Fruit fly (Drosophila melanogaster) whole organism, embryonic: ENCODE results near the gene Taf2.
A peak's percentile ranks its signal among the peaks of the same experiment; 100 is the strongest.

Source experiments
- Asciz ChIP-seq: fragments of 200-800 bp; sonication (Bioruptor generic); optimal IDR thresholded peaks from 2 replicates; lab custom pipeline; 2017; ENCODE audit warnings: missing biosample characterization, mild to moderate bottlenecking, missing genetic modification characterization, missing genetic modification reagents
- Atf-2 ChIP-seq: fragments of 200-800 bp; sonication (Bioruptor generic); optimal IDR thresholded peaks from 2 replicates; lab custom pipeline; 2016; ENCODE audit warnings: missing biosample characterization, missing genetic modification characterization
- Bdp1 ChIP-seq: fragments of 200-800 bp; sonication (Bioruptor generic); optimal IDR thresholded peaks from 3 replicates; lab custom pipeline; 2016; ENCODE audit warnings: missing biosample characterization, missing genetic modification characterization
- Bgb ChIP-seq: fragments of 200-800 bp; sonication (Bioruptor generic); IDR thresholded peaks from 2 replicates; pipeline ENCODE4 v1.3.6; 2022; ENCODE audit warnings: missing biosample characterization, missing genetic modification characterization; ENCODE audit not compliant: partially characterized antibody
- CG14014 ChIP-seq: fragments of 200-800 bp; sonication (Bioruptor generic); IDR thresholded peaks from 2 replicates; pipeline ENCODE4 v1.3.6; 2022; ENCODE audit warnings: missing biosample characterization, missing genetic modification characterization
- CG14710 ChIP-seq: fragments of 200-800 bp; sonication (Bioruptor generic); optimal IDR thresholded peaks from 3 replicates; lab custom pipeline; 2019; ENCODE audit warnings: missing biosample characterization, mild to moderate bottlenecking, missing genetic modification characterization, moderate library complexity
- CG1647 ChIP-seq: fragments of 200-800 bp; sonication (Bioruptor generic); optimal IDR thresholded peaks from 3 replicates; lab custom pipeline; 2016; ENCODE audit warnings: missing biosample characterization, missing genetic modification characterization
- CG2129 ChIP-seq: fragments of 200-800 bp; sonication (Bioruptor generic); IDR thresholded peaks from 2 replicates; pipeline ENCODE4 v1.3.6; 2022; ENCODE audit warnings: missing biosample characterization, missing genetic modification characterization; ENCODE audit not compliant: partially characterized antibody
- CG31441 ChIP-seq: fragments of 200-800 bp; sonication (Bioruptor generic); IDR thresholded peaks from 2 replicates; pipeline ENCODE4 v1.3.6; 2022; ENCODE audit warnings: missing biosample characterization, missing genetic modification characterization
- CG34422 ChIP-seq: fragments of 200-800 bp; sonication (Bioruptor generic); IDR thresholded peaks from 3 replicates; pipeline ENCODE4 v1.3.6; 2022; ENCODE audit warnings: missing biosample characterization, missing genetic modification characterization
- CG4360 ChIP-seq: fragments of 200-800 bp; sonication (Bioruptor generic); IDR thresholded peaks from 2 replicates; pipeline ENCODE4 v1.3.6; 2022; ENCODE audit warnings: missing biosample characterization, missing genetic modification characterization
- CG5180 ChIP-seq: fragments of 200-800 bp; sonication (Bioruptor generic); optimal IDR thresholded peaks from 3 replicates; lab custom pipeline; 2017; ENCODE audit warnings: missing biosample characterization, missing genetic modification characterization, mild to moderate bottlenecking, moderate library complexity, missing genetic modification reagents
- CG6654 ChIP-seq: fragments of 200-800 bp; sonication (Bioruptor generic); optimal IDR thresholded peaks from 2 replicates; lab custom pipeline; 2017; ENCODE audit warnings: missing biosample characterization, mild to moderate bottlenecking, missing genetic modification characterization
- CG7786 ChIP-seq: fragments of 200-800 bp; sonication (Bioruptor generic); optimal IDR thresholded peaks from 2 replicates; lab custom pipeline; 2016; ENCODE audit warnings: missing biosample characterization, missing genetic modification characterization
- CG7839 ChIP-seq: fragments of 200-800 bp; sonication (Bioruptor generic); optimal IDR thresholded peaks from 3 replicates; lab custom pipeline; 2018; ENCODE audit warnings: missing biosample characterization, mild to moderate bottlenecking, missing genetic modification characterization, moderate library complexity
- CG9817 ChIP-seq: fragments of 200-800 bp; sonication (Bioruptor generic); optimal IDR thresholded peaks from 2 replicates; lab custom pipeline; 2018; ENCODE audit warnings: missing biosample characterization, mild to moderate bottlenecking, missing genetic modification characterization, moderate library complexity
- CoRest ChIP-seq: fragments of 200-800 bp; sonication (Bioruptor generic); optimal IDR thresholded peaks from 3 replicates; lab custom pipeline; 2018; ENCODE audit warnings: missing biosample characterization, mild to moderate bottlenecking, missing genetic modification characterization, moderate library complexity
- D ChIP-seq, 2 experiments: fragments of 200-800 bp in 1 of 2; fragments of >200 bp in 1 of 2; sonication (Bioruptor generic) in 1 of 2; optimal IDR thresholded peaks; 2 replicates in 1 of 2; 3 replicates in 1 of 2; lab custom pipeline; 2017; ENCODE audit warnings: mild to moderate bottlenecking in 1 of 2, missing biosample characterization in 1 of 2, missing genetic modification characterization in 1 of 2, missing genetic modification reagents in 1 of 2
- Dp ChIP-seq: fragments of 200-800 bp; sonication (Bioruptor generic); optimal IDR thresholded peaks from 2 replicates; lab custom pipeline; 2018; ENCODE audit warnings: missing biosample characterization, mild to moderate bottlenecking, missing genetic modification characterization, moderate library complexity
- Ets65A ChIP-seq: fragments of 200-800 bp; sonication (Bioruptor generic); peaks from one replicate; lab custom pipeline; 2016; ENCODE audit warnings: missing biosample characterization, missing genetic modification characterization
- Gsc ChIP-seq: fragments of 200-800 bp; sonication (Bioruptor generic); IDR thresholded peaks from 2 replicates; pipeline ENCODE4 v1.3.6; 2022; ENCODE audit warnings: missing biosample characterization, missing genetic modification characterization
- Hey ChIP-seq: fragments of 200-800 bp; sonication (Bioruptor generic); optimal IDR thresholded peaks from 3 replicates; lab custom pipeline; 2018; ENCODE audit warnings: missing biosample characterization, mild to moderate bottlenecking, missing genetic modification characterization
- Hmr ChIP-seq: fragments of 200-800 bp; sonication (Bioruptor generic); optimal IDR thresholded peaks from 3 replicates; lab custom pipeline; 2017; ENCODE audit warnings: mild to moderate bottlenecking, missing biosample characterization, missing genetic modification reagents, missing genetic modification characterization
- Lhr ChIP-seq: fragments of 200-800 bp; sonication (Bioruptor generic); optimal IDR thresholded peaks from 3 replicates; lab custom pipeline; 2017; ENCODE audit warnings: mild to moderate bottlenecking, missing biosample characterization, missing genetic modification reagents, missing genetic modification characterization
- MBD-R2 ChIP-seq: fragments of 200-800 bp; sonication (Bioruptor generic); IDR thresholded peaks from 2 replicates; pipeline ENCODE4 v1.3.6; 2022; ENCODE audit warnings: missing biosample characterization, missing genetic modification characterization
- Neu2 ChIP-seq: fragments of 200-800 bp; sonication (Bioruptor generic); optimal IDR thresholded peaks from 3 replicates; lab custom pipeline; 2016; ENCODE audit warnings: missing biosample characterization, missing genetic modification characterization, borderline replicate concordance
- Nf-YB ChIP-seq: fragments of 200-800 bp; sonication (Bioruptor generic); optimal IDR thresholded peaks from 3 replicates; lab custom pipeline; 2019; ENCODE audit warnings: missing biosample characterization, mild to moderate bottlenecking, missing genetic modification characterization, moderate library complexity
- PHDP ChIP-seq: fragments of 200-800 bp; sonication (Bioruptor generic); optimal IDR thresholded peaks from 3 replicates; lab custom pipeline; 2018; ENCODE audit warnings: missing biosample characterization, mild to moderate bottlenecking, missing genetic modification characterization, moderate library complexity
- Spps ChIP-seq: fragments of 200-800 bp; sonication (Bioruptor generic); optimal IDR thresholded peaks from 2 replicates; lab custom pipeline; 2018; ENCODE audit warnings: missing biosample characterization, mild to moderate bottlenecking, missing genetic modification characterization
- Vsx1 ChIP-seq: fragments of 200-800 bp; sonication (Bioruptor generic); optimal IDR thresholded peaks from 2 replicates; lab custom pipeline; 2017; ENCODE audit warnings: missing biosample characterization, mild to moderate bottlenecking, missing genetic modification characterization, missing genetic modification reagents
- ab ChIP-seq: fragments of 200-800 bp; sonication (Bioruptor generic); optimal IDR thresholded peaks from 2 replicates; lab custom pipeline; 2016; ENCODE audit warnings: missing biosample characterization, missing genetic modification characterization
- abd-A ChIP-seq: fragments of 200-800 bp; sonication (Bioruptor generic); optimal IDR thresholded peaks from 3 replicates; lab custom pipeline; 2019; ENCODE audit warnings: missing biosample characterization, mild to moderate bottlenecking, missing genetic modification characterization, moderate library complexity
- bsh ChIP-seq, 2 experiments: fragments of 200-800 bp; sonication (Bioruptor generic); optimal IDR thresholded peaks; 2 replicates each; lab custom pipeline; 2017 to 2018; ENCODE audit warnings: mild to moderate bottlenecking in 2 of 2, missing biosample characterization in 2 of 2, missing genetic modification characterization in 2 of 2, moderate library complexity in 1 of 2
- cad ChIP-seq: fragments of >200 bp; optimal IDR thresholded peaks from 2 replicates; lab custom pipeline; 2017; ENCODE audit warnings: missing biosample characterization, missing genetic modification characterization
- esg ChIP-seq: fragments of 200-800 bp; sonication (Bioruptor generic); conservative IDR thresholded peaks from 2 replicates; pipeline ENCODE4 v1.3.6; 2022; ENCODE audit warnings: missing biosample characterization, missing genetic modification characterization
- ewg ChIP-seq: fragments of 200-800 bp; sonication (Bioruptor generic); optimal IDR thresholded peaks from 3 replicates; lab custom pipeline; 2017; ENCODE audit warnings: mild to moderate bottlenecking, missing biosample characterization, missing genetic modification reagents, missing genetic modification characterization
- gcm ChIP-seq: fragments of 200-800 bp; sonication (Bioruptor generic); optimal IDR thresholded peaks from 2 replicates; lab custom pipeline; 2019; ENCODE audit warnings: missing biosample characterization, mild to moderate bottlenecking, missing genetic modification characterization, moderate library complexity
- grau ChIP-seq: fragments of 200-800 bp; optimal IDR thresholded peaks from 3 replicates; lab custom pipeline; 2019; ENCODE audit warnings: missing biosample characterization, mild to moderate bottlenecking, missing genetic modification characterization, moderate library complexity
- gt ChIP-seq: fragments of 200-800 bp; sonication (Bioruptor generic); IDR thresholded peaks from 2 replicates; pipeline ENCODE4 v1.3.6; 2022; ENCODE audit warnings: missing biosample characterization, missing genetic modification characterization
- h ChIP-seq: fragments of >200 bp; optimal IDR thresholded peaks from 2 replicates; lab custom pipeline; 2017
- pb ChIP-seq: fragments of 200-800 bp; sonication (Bioruptor generic); optimal IDR thresholded peaks from 3 replicates; lab custom pipeline; 2016; ENCODE audit warnings: missing biosample characterization, missing genetic modification characterization
- pnt ChIP-seq: fragments of 200-800 bp; sonication (Bioruptor generic); optimal IDR thresholded peaks from 3 replicates; lab custom pipeline; 2016; ENCODE audit warnings: missing biosample characterization, missing genetic modification characterization
- pros ChIP-seq: fragments of 200-800 bp; sonication (Bioruptor generic); optimal IDR thresholded peaks from 3 replicates; lab custom pipeline; 2019; ENCODE audit warnings: missing biosample characterization, mild to moderate bottlenecking, missing genetic modification characterization, moderate library complexity
- pzg ChIP-seq: fragments of 200-800 bp; sonication (Bioruptor generic); optimal IDR thresholded peaks from 3 replicates; lab custom pipeline; 2018; ENCODE audit warnings: missing biosample characterization, mild to moderate bottlenecking, missing genetic modification characterization, moderate library complexity
- schlank ChIP-seq: fragments of 200-800 bp; sonication (Bioruptor generic); optimal IDR thresholded peaks from 2 replicates; lab custom pipeline; 2018; ENCODE audit warnings: missing biosample characterization, mild to moderate bottlenecking, missing genetic modification characterization
- wor ChIP-seq: fragments of 200-800 bp; sonication (Bioruptor generic); IDR thresholded peaks from 2 replicates; pipeline ENCODE4 v1.3.6; 2022; ENCODE audit warnings: missing biosample characterization, missing genetic modification characterization
- zen ChIP-seq: fragments of 200-800 bp; sonication (Bioruptor generic); optimal IDR thresholded peaks from 3 replicates; lab custom pipeline; 2018; ENCODE audit warnings: missing biosample characterization, mild to moderate bottlenecking, missing genetic modification characterization, moderate library complexity
- zf30C ChIP-seq: fragments of 200-800 bp; sonication (Bioruptor generic); optimal IDR thresholded peaks from 3 replicates; lab custom pipeline; 2018; ENCODE audit warnings: missing biosample characterization, mild to moderate bottlenecking, missing genetic modification characterization
- zfh2 ChIP-seq: fragments of 200-800 bp; sonication (Bioruptor generic); optimal IDR thresholded peaks from 2 replicates; lab custom pipeline; 2016; ENCODE audit warnings: missing biosample characterization, missing genetic modification characterization

The Taf2 gene

dm6 chr3L:9899046-9899659 lies 10.7 kb upstream of the Taf2 start, which contains the start of gene nudE (continued):
- peak; percentile 17 for TF ChIP-seq Neu2
- no peak for TF ChIP-seq CG6654 (GFP tag; lab: Kevin White, UChicago)
- no peak for TF ChIP-seq pros (GFP tag; lab: Kevin White, UChicago)
- TF ChIP-seq abd-A (tag; lab: Kevin White, UChicago): no peak
- TF ChIP-seq Spps (tag; lab: Kevin White, UChicago): no peak
- no peak for TF ChIP-seq gt (GFP tag; lab: Robert Waterston, UW)
- no peak for TF ChIP-seq gcm (GFP tag; lab: Kevin White, UChicago)
- peak; percentile 28 for TF ChIP-seq CG7839
- TF ChIP-seq ab (GFP tag; lab: Kevin White, UChicago): peak; percentile 3
- no peak for TF ChIP-seq pnt (GFP tag; lab: Kevin White, UChicago)
- peak; percentile 32 for TF ChIP-seq CG9817 (tag; lab: Kevin White, UChicago)
- TF ChIP-seq Lhr (GFP tag; lab: Kevin White, UChicago): no peak
- peak; percentile 6 for TF ChIP-seq CoRest (tag; lab: Kevin White, UChicago)
- TF ChIP-seq CG4360: peak; percentile 98
- no peak for TF ChIP-seq Asciz (GFP tag; lab: Kevin White, UChicago)
- no peak for TF ChIP-seq PHDP
- TF ChIP-seq wor (GFP tag; lab: Robert Waterston, UW): no peak
- no peak for TF ChIP-seq zf30C (GFP tag; lab: Kevin White, UChicago)
- TF ChIP-seq grau (tag; lab: Kevin White, UChicago): peak; percentile 25
- TF ChIP-seq Bgb: peak; percentile 22; the same call in 1 of the 2 replicates
- TF ChIP-seq zfh2: peak; percentile 68
- TF ChIP-seq Vsx1 (GFP tag; lab: Kevin White, UChicago): no peak
- TF ChIP-seq bsh (GFP tag; optimal IDR thresholded peaks at IDR 0.05; lab: Kevin White, UChicago): no peak
- no peak for TF ChIP-seq h (lab: Kevin White, UChicago)
- TF ChIP-seq cad (GFP tag; lab: Kevin White, UChicago): no peak
- TF ChIP-seq Atf-2 (GFP tag; lab: Kevin White, UChicago): no peak
- TF ChIP-seq CG14710 (tag; lab: Kevin White, UChicago): peak; percentile 10
- TF ChIP-seq CG34422 (GFP tag; lab: Robert Waterston, UW): peak; percentile 55; the same call in 1 of the 3 replicates
- peak; percentile 51 for TF ChIP-seq Dp (GFP tag; lab: Kevin White, UChicago)
- TF ChIP-seq CG2129 (GFP tag; lab: Robert Waterston, UW): no peak
- TF ChIP-seq CG1647 (GFP tag; lab: Kevin White, UChicago): no peak
- no peak for TF ChIP-seq esg (GFP tag; lab: Robert Waterston, UW)
- TF ChIP-seq Nf-YB (GFP tag; lab: Kevin White, UChicago): no peak
- no peak for TF ChIP-seq CG31441 (GFP tag; lab: Robert Waterston, UW)
- no peak for TF ChIP-seq Hey (tag; lab: Kevin White, UChicago)
- TF ChIP-seq ewg: no peak
- peak; percentile 21 for TF ChIP-seq Hmr (GFP tag; lab: Kevin White, UChicago)
- peak; percentile 95 for TF ChIP-seq Ets65A (GFP tag; lab: Kevin White, UChicago)
- no peak for TF ChIP-seq CG7786 (GFP tag; lab: Kevin White, UChicago)
- TF ChIP-seq Bdp1 (GFP tag; lab: Kevin White, UChicago): no peak
- TF ChIP-seq MBD-R2 (GFP tag; lab: Robert Waterston, UW): peak; percentile 39
- TF ChIP-seq CG14014 (GFP tag; lab: Robert Waterston, UW): no peak
- TF ChIP-seq CG5180: no peak
- peak; percentile 38 for TF ChIP-seq zen (tag; lab: Kevin White, UChicago)
- no peak for TF ChIP-seq schlank (tag; lab: Kevin White, UChicago)
- no peak for TF ChIP-seq pb (GFP tag; lab: Kevin White, UChicago)
- no peak for TF ChIP-seq D (optimal IDR thresholded peaks at IDR 0.05; lab: Kevin White, UChicago)
- TF ChIP-seq D (GFP tag; optimal IDR thresholded peaks at IDR 0.05; lab: Kevin White, UChicago): no peak
- peak; percentile 64 for TF ChIP-seq pzg
- no peak for TF ChIP-seq Gsc
